Fruit fly (Drosophila melanogaster) whole organism, embryonic: ENCODE data around the gene CheA75a.

ENCODE experiments used
- ATbp ChIP-seq: fragments of 200-800 bp; sonication (Bioruptor generic); optimal IDR thresholded peaks from 2 replicates; lab custom pipeline; 2017; ENCODE audit warnings: missing biosample characterization, mild to moderate bottlenecking, missing genetic modification characterization, missing genetic modification reagents
- CG11456 ChIP-seq: fragments of 200-800 bp; sonication (Bioruptor generic); IDR thresholded peaks from 3 replicates; pipeline ENCODE4 v1.3.6; 2022; ENCODE audit warnings: missing biosample characterization, missing genetic modification characterization
- CG11504 ChIP-seq: fragments of 200-800 bp; sonication (Bioruptor generic); optimal IDR thresholded peaks from 3 replicates; lab custom pipeline; 2019; ENCODE audit warnings: missing biosample characterization, mild to moderate bottlenecking, missing genetic modification characterization, moderate library complexity
- CG11696 ChIP-seq: fragments of 200-800 bp; sonication (Bioruptor generic); IDR thresholded peaks from 2 replicates; pipeline ENCODE4 v1.3.6; 2022; ENCODE audit warnings: missing biosample characterization, missing genetic modification characterization
- CG12071 ChIP-seq: fragments of 200-800 bp; sonication (Bioruptor generic); optimal IDR thresholded peaks from 3 replicates; lab custom pipeline; 2018; ENCODE audit warnings: missing biosample characterization, mild to moderate bottlenecking, missing genetic modification characterization
- CG12744 ChIP-seq: fragments of 200-800 bp; sonication (Bioruptor generic); optimal IDR thresholded peaks from 2 replicates; lab custom pipeline; 2016; ENCODE audit warnings: missing biosample characterization, missing genetic modification characterization
- CG13775 ChIP-seq: fragments of 200-800 bp; sonication (Bioruptor generic); optimal IDR thresholded peaks from 3 replicates; lab custom pipeline; 2017; ENCODE audit warnings: missing biosample characterization, mild to moderate bottlenecking, missing genetic modification characterization
- CG14050 ChIP-seq: fragments of 200-800 bp; sonication (Bioruptor generic); IDR thresholded peaks from 3 replicates; pipeline ENCODE4 v1.3.6; 2022; ENCODE audit warnings: missing biosample characterization, missing genetic modification characterization
- CG14860 ChIP-seq: fragments of 200-800 bp; sonication (Bioruptor generic); IDR thresholded peaks from 3 replicates; pipeline ENCODE4 v1.3.6; 2022; ENCODE audit warnings: missing biosample characterization, missing genetic modification characterization; ENCODE audit not compliant: partially characterized antibody
- CG15011 ChIP-seq: fragments of 200-800 bp; sonication (Bioruptor generic); optimal IDR thresholded peaks from 3 replicates; lab custom pipeline; 2018; ENCODE audit warnings: missing biosample characterization, mild to moderate bottlenecking, missing genetic modification characterization
- CG1529 ChIP-seq: fragments of 200-800 bp; sonication (Bioruptor generic); optimal IDR thresholded peaks from 3 replicates; lab custom pipeline; 2018; ENCODE audit warnings: missing biosample characterization, missing genetic modification characterization
- CG17359 ChIP-seq: fragments of 200-800 bp; sonication (Bioruptor generic); optimal IDR thresholded peaks from 3 replicates; lab custom pipeline; 2018; ENCODE audit warnings: missing biosample characterization, mild to moderate bottlenecking, missing genetic modification characterization, moderate library complexity
- CG17802 ChIP-seq: fragments of 200-800 bp; sonication (Bioruptor generic); optimal IDR thresholded peaks from 2 replicates; lab custom pipeline; 2018; ENCODE audit warnings: missing biosample characterization, mild to moderate bottlenecking, missing genetic modification characterization, moderate library complexity
- CG18764 ChIP-seq: fragments of 200-800 bp; sonication (Bioruptor generic); optimal IDR thresholded peaks from 3 replicates; lab custom pipeline; 2016; ENCODE audit warnings: missing biosample characterization, missing genetic modification characterization
- CG2678 ChIP-seq: fragments of 200-800 bp; sonication (Bioruptor generic); optimal IDR thresholded peaks from 3 replicates; lab custom pipeline; 2019; ENCODE audit warnings: missing biosample characterization, mild to moderate bottlenecking, missing genetic modification characterization, moderate library complexity
- CG5180 ChIP-seq: fragments of 200-800 bp; sonication (Bioruptor generic); optimal IDR thresholded peaks from 3 replicates; lab custom pipeline; 2017; ENCODE audit warnings: missing biosample characterization, missing genetic modification characterization, mild to moderate bottlenecking, moderate library complexity, missing genetic modification reagents
- CG6254 ChIP-seq: fragments of 200-800 bp; sonication (Bioruptor generic); optimal IDR thresholded peaks from 3 replicates; lab custom pipeline; 2017; ENCODE audit warnings: mild to moderate bottlenecking, missing biosample characterization, missing genetic modification reagents, missing genetic modification characterization
- CG6654 ChIP-seq: fragments of 200-800 bp; sonication (Bioruptor generic); optimal IDR thresholded peaks from 2 replicates; lab custom pipeline; 2017; ENCODE audit warnings: missing biosample characterization, mild to moderate bottlenecking, missing genetic modification characterization
- CG8089 ChIP-seq: fragments of 200-800 bp; sonication (Bioruptor generic); optimal IDR thresholded peaks from 3 replicates; lab custom pipeline; 2016; ENCODE audit warnings: missing biosample characterization, missing genetic modification characterization
- CG8924 ChIP-seq: fragments of 200-800 bp; optimal IDR thresholded peaks from 3 replicates; lab custom pipeline; 2019; ENCODE audit warnings: missing biosample characterization, mild to moderate bottlenecking, missing genetic modification characterization, moderate library complexity
- CG9609 ChIP-seq: fragments of 200-800 bp; sonication (Bioruptor generic); optimal IDR thresholded peaks from 3 replicates; lab custom pipeline; 2016; ENCODE audit warnings: missing biosample characterization, missing genetic modification characterization
- D19A ChIP-seq: fragments of 200-800 bp; optimal IDR thresholded peaks from 3 replicates; lab custom pipeline; 2019; ENCODE audit warnings: missing biosample characterization, mild to moderate bottlenecking, missing genetic modification characterization, moderate library complexity
- Drgx ChIP-seq: fragments of 200-800 bp; sonication (Bioruptor generic); IDR thresholded peaks from 2 replicates; pipeline ENCODE4 v1.3.6; 2022; ENCODE audit warnings: missing biosample characterization, missing genetic modification characterization
- Fer3 ChIP-seq: fragments of 200-800 bp; sonication (Bioruptor generic); optimal IDR thresholded peaks from 2 replicates; lab custom pipeline; 2018; ENCODE audit warnings: missing biosample characterization, mild to moderate bottlenecking, missing genetic modification characterization, moderate library complexity
- GATAe ChIP-seq: fragments of 200-800 bp; sonication (Bioruptor generic); conservative IDR thresholded peaks from 2 replicates; pipeline ENCODE4 v1.3.6; 2022; ENCODE audit warnings: missing biosample characterization, missing genetic modification characterization
- Gsc ChIP-seq: fragments of 200-800 bp; sonication (Bioruptor generic); IDR thresholded peaks from 2 replicates; pipeline ENCODE4 v1.3.6; 2022; ENCODE audit warnings: missing biosample characterization, missing genetic modification characterization
- Med ChIP-seq: fragments of 200-800 bp; sonication (Bioruptor generic); peaks from one replicate; lab custom pipeline; 2016; ENCODE audit warnings: missing biosample characterization, missing genetic modification characterization, mild to moderate bottlenecking, inconsistent platforms, moderate library complexity
- Ravus ChIP-seq: fragments of 200-800 bp; sonication (Bioruptor generic); IDR thresholded peaks from 2 replicates; pipeline ENCODE4 v1.3.6; 2022; ENCODE audit warnings: missing biosample characterization, missing genetic modification characterization
- Rfx ChIP-seq: fragments of 200-800 bp; sonication (Bioruptor generic); IDR thresholded peaks from 2 replicates; pipeline ENCODE4 v1.3.6; 2022; ENCODE audit warnings: missing biosample characterization, missing genetic modification characterization
- Six4 ChIP-seq: fragments of 200-800 bp; sonication (Bioruptor generic); optimal IDR thresholded peaks from 2 replicates; lab custom pipeline; 2016; ENCODE audit warnings: missing biosample characterization, missing genetic modification characterization
- Sry-β ChIP-seq: fragments of 200-800 bp; sonication (Bioruptor generic); optimal IDR thresholded peaks from 2 replicates; lab custom pipeline; 2018; ENCODE audit warnings: missing biosample characterization, mild to moderate bottlenecking, missing genetic modification characterization, moderate library complexity
- amos ChIP-seq: fragments of 200-800 bp; sonication (Bioruptor generic); IDR thresholded peaks from 2 replicates; pipeline ENCODE4 v1.3.6; 2022; ENCODE audit warnings: missing biosample characterization, missing genetic modification characterization; ENCODE audit not compliant: partially characterized antibody
- aop ChIP-seq: fragments of 200-800 bp; sonication (Bioruptor generic); IDR thresholded peaks from 2 replicates; pipeline ENCODE4 v1.3.6; 2022; ENCODE audit warnings: missing biosample characterization, missing genetic modification characterization
- bowl ChIP-seq: fragments of 200-800 bp; sonication (Bioruptor generic); IDR thresholded peaks from 2 replicates; pipeline ENCODE4 v1.3.6; 2022; ENCODE audit warnings: missing biosample characterization, missing genetic modification characterization
- crp ChIP-seq, 2 experiments: fragments of 200-800 bp; sonication (Bioruptor generic); optimal IDR thresholded peaks; 2 replicates in 1 of 2; 3 replicates in 1 of 2; lab custom pipeline; 2017; ENCODE audit warnings: missing biosample characterization in 2 of 2, missing genetic modification characterization in 2 of 2, mild to moderate bottlenecking in 1 of 2, moderate library complexity in 1 of 2
- eve ChIP-seq, 2 experiments: fragments of >200 bp; optimal IDR thresholded peaks; 2 replicates each; lab custom pipeline; 2017; ENCODE audit warnings: missing biosample characterization in 2 of 2, missing genetic modification characterization in 2 of 2
- gro ChIP-seq: fragments of 200-800 bp; sonication (Bioruptor generic); optimal IDR thresholded peaks from 2 replicates; lab custom pipeline; 2016; ENCODE audit warnings: missing biosample characterization, missing genetic modification characterization
- ham ChIP-seq: fragments of 200-800 bp; sonication (Bioruptor generic); IDR thresholded peaks from 2 replicates; pipeline ENCODE4 v1.3.6; 2022; ENCODE audit warnings: missing biosample characterization, missing genetic modification characterization
- nau ChIP-seq: fragments of 200-800 bp; sonication (Bioruptor generic); optimal IDR thresholded peaks from 3 replicates; lab custom pipeline; 2017; ENCODE audit warnings: missing biosample characterization, mild to moderate bottlenecking, missing genetic modification characterization, missing genetic modification reagents
- nerfin-1 ChIP-seq: fragments of 200-800 bp; sonication (Bioruptor generic); optimal IDR thresholded peaks from 3 replicates; lab custom pipeline; 2019; ENCODE audit warnings: missing biosample characterization, mild to moderate bottlenecking, missing genetic modification characterization, moderate library complexity
- oc ChIP-seq: fragments of 200-800 bp; sonication (Bioruptor generic); optimal IDR thresholded peaks from 2 replicates; lab custom pipeline; 2018; ENCODE audit warnings: missing biosample characterization, mild to moderate bottlenecking, missing genetic modification characterization, moderate library complexity
- otp ChIP-seq: fragments of 200-800 bp; sonication (Bioruptor generic); IDR thresholded peaks from 3 replicates; pipeline ENCODE4, ENCODE4 v1.3.6; 2022; ENCODE audit warnings: missing biosample characterization, missing genetic modification characterization
- peb ChIP-seq: fragments of 200-800 bp; sonication (Bioruptor generic); IDR thresholded peaks from 2 replicates; pipeline ENCODE4 v1.3.6; 2022; ENCODE audit warnings: missing biosample characterization, missing genetic modification characterization
- pho ChIP-seq: fragments of 200-800 bp; sonication (Bioruptor generic); optimal IDR thresholded peaks from 2 replicates; lab custom pipeline; 2016; ENCODE audit warnings: missing biosample characterization, missing genetic modification characterization
- prd ChIP-seq, 3 experiments: fragments of >200 bp in 2 of 3; fragments of 200-800 bp in 1 of 3; sonication (Bioruptor generic) in 1 of 3; optimal IDR thresholded peaks in 2 of 3; IDR thresholded peaks in 1 of 3; 2 replicates in 2 of 3; 3 replicates in 1 of 3; pipeline versions ENCODE4 v1.3.6 to Lab custom; 2017 to 2022; ENCODE audit warnings: missing biosample characterization in 1 of 3, missing genetic modification characterization in 1 of 3
- pum ChIP-seq: fragments of 200-800 bp; sonication (Bioruptor generic); optimal IDR thresholded peaks from 2 replicates; lab custom pipeline; 2016; ENCODE audit warnings: missing biosample characterization, missing genetic modification characterization
- scrt ChIP-seq: fragments of 200-800 bp; sonication (Bioruptor generic); optimal IDR thresholded peaks from 2 replicates; lab custom pipeline; 2018; ENCODE audit warnings: missing biosample characterization, mild to moderate bottlenecking, missing genetic modification characterization, moderate library complexity
- so ChIP-seq: fragments of 200-800 bp; sonication (Bioruptor generic); IDR thresholded peaks from 3 replicates; pipeline ENCODE4 v1.3.6; 2022; ENCODE audit warnings: missing biosample characterization, missing genetic modification characterization
- tap ChIP-seq: fragments of 200-800 bp; optimal IDR thresholded peaks from 3 replicates; lab custom pipeline; 2019; ENCODE audit warnings: missing biosample characterization, mild to moderate bottlenecking, missing genetic modification characterization, moderate library complexity
- yki ChIP-seq: fragments of >200 bp; optimal IDR thresholded peaks from 3 replicates; lab custom pipeline; 2018
- zfh2 ChIP-seq: fragments of 200-800 bp; sonication (Bioruptor generic); optimal IDR thresholded peaks from 2 replicates; lab custom pipeline; 2016; ENCODE audit warnings: missing biosample characterization, missing genetic modification characterization

Gene CheA75a

dm6 chr3L:18250652-18251051, 1.2 kb upstream of the CheA75a start (continued):
- peak; percentile 74; the same call in 2 of the 3 replicates for TF ChIP-seq otp (GFP tag; lab: Robert Waterston, UW)
- peak; percentile 5 for TF ChIP-seq tap (tag; lab: Kevin White, UChicago)
- TF ChIP-seq CG1529 (GFP tag; lab: Kevin White, UChicago): peak; percentile 47
- no peak for TF ChIP-seq CG6654 (GFP tag; lab: Kevin White, UChicago)
- TF ChIP-seq CG11456 (GFP tag; lab: Robert Waterston, UW): no peak
- peak; percentile 32; the same call in 1 of the 2 replicates for TF ChIP-seq Drgx (GFP tag; lab: Robert Waterston, UW)
- no peak for TF ChIP-seq Sry-β (GFP tag; lab: Kevin White, UChicago)
- no peak for TF ChIP-seq aop (GFP tag; lab: Robert Waterston, UW)
- no peak for TF ChIP-seq bowl
- peak; percentile 54; the same call in 1 of the 2 replicates for TF ChIP-seq peb (GFP tag; lab: Robert Waterston, UW)
- TF ChIP-seq crp (GFP tag; optimal IDR thresholded peaks at IDR 0.05; lab: Kevin White, UChicago): peak in 1 of 2 experiments; percentile 4
- peak; percentile 77 for TF ChIP-seq CG17359 (tag; lab: Kevin White, UChicago)
- TF ChIP-seq scrt (GFP tag; lab: Kevin White, UChicago): no peak
- no peak for TF ChIP-seq CG12744
- no peak for TF ChIP-seq ham (GFP tag; lab: Robert Waterston, UW)
- TF ChIP-seq zfh2: no peak
- no peak for TF ChIP-seq CG12071 (GFP tag; lab: Kevin White, UChicago)
- no peak for TF ChIP-seq gro (GFP tag; lab: Kevin White, UChicago)
- no peak for TF ChIP-seq amos
- peak; percentile 46 for TF ChIP-seq nerfin-1 (tag; lab: Kevin White, UChicago)
- TF ChIP-seq CG8924 (tag; lab: Kevin White, UChicago): peak; percentile 67
- no peak for TF ChIP-seq CG15011 (GFP tag; lab: Kevin White, UChicago)
- peak in 1 of 2 experiments; percentile 27 for TF ChIP-seq eve (GFP tag; optimal IDR thresholded peaks at IDR 0.05; lab: Kevin White, UChicago)
- peak; percentile 5 for TF ChIP-seq nau
- TF ChIP-seq CG17802 (tag; lab: Kevin White, UChicago): no peak
- peak; percentile 67 for TF ChIP-seq CG11504 (tag; lab: Kevin White, UChicago)
- TF ChIP-seq prd (optimal IDR thresholded peaks at IDR 0.05; lab: Kevin White, UChicago): no peak
- peak; percentile 82 for TF ChIP-seq prd (GFP tag; IDR thresholded peaks at IDR 0.05; lab: Robert Waterston, UW)
- TF ChIP-seq CG13775 (GFP tag; lab: Kevin White, UChicago): peak; percentile 53
- TF ChIP-seq CG14860 (GFP tag; lab: Robert Waterston, UW): no peak
- peak; percentile 7 for TF ChIP-seq Fer3 (tag; lab: Kevin White, UChicago)
- no peak for TF ChIP-seq GATAe (GFP tag; lab: Robert Waterston, UW)
- TF ChIP-seq CG6254 (GFP tag; lab: Kevin White, UChicago): peak; percentile 67
- peak; percentile 10 for TF ChIP-seq Med
- no peak for TF ChIP-seq Rfx (GFP tag; lab: Robert Waterston, UW)
- peak; percentile 68 for TF ChIP-seq D19A (tag; lab: Kevin White, UChicago)
- TF ChIP-seq ATbp: peak; percentile 38
- 0 out of 3 replicates have a peak, but pooled peaks have one; percentile 17 for TF ChIP-seq CG14050
- TF ChIP-seq CG9609 (GFP tag; lab: Kevin White, UChicago): no peak
- TF ChIP-seq CG2678 (tag; lab: Kevin White, UChicago): peak; percentile 74
- TF ChIP-seq CG8089 (GFP tag; lab: Kevin White, UChicago): no peak
- TF ChIP-seq CG11696: no peak
- TF ChIP-seq CG18764 (GFP tag; lab: Kevin White, UChicago): peak; percentile 5
- peak; percentile 13 for TF ChIP-seq CG5180
- TF ChIP-seq Gsc (GFP tag; lab: Robert Waterston, UW): peak; percentile 40
- peak; percentile 55 for TF ChIP-seq Six4 (GFP tag; lab: Kevin White, UChicago)
- TF ChIP-seq so: peak; percentile 63; the same call in 1 of the 3 replicates
- TF ChIP-seq yki (lab: Kevin White, UChicago): no peak
- no peak for TF ChIP-seq Ravus
- TF ChIP-seq oc (tag; lab: Kevin White, UChicago): peak; percentile 68
- no peak for TF ChIP-seq pum
- TF ChIP-seq pho (GFP tag; lab: Kevin White, UChicago): no peak
